Fruit fly (Drosophila melanogaster) whole organism, embryonic: Measurements from ENCODE around the gene CG15418.
A peak's percentile ranks its signal among the peaks of the same experiment; 100 is the strongest.

ENCODE experiments used
- Antp ChIP-seq: fragments of 200-800 bp; sonication (Bioruptor generic); optimal IDR thresholded peaks from 3 replicates; lab custom pipeline; 2016; ENCODE audit warnings: missing biosample characterization, missing genetic modification characterization
- CG10267 ChIP-seq: fragments of 200-800 bp; sonication (Bioruptor generic); optimal IDR thresholded peaks from 2 replicates; lab custom pipeline; 2018; ENCODE audit warnings: missing biosample characterization, mild to moderate bottlenecking, missing genetic modification characterization, moderate library complexity
- CG10321 ChIP-seq: fragments of 200-800 bp; sonication (Bioruptor generic); IDR thresholded peaks from 2 replicates; pipeline ENCODE4 v1.3.6; 2022; ENCODE audit warnings: missing biosample characterization, missing genetic modification characterization
- CG1233 ChIP-seq: fragments of 200-800 bp; sonication (Bioruptor generic); optimal IDR thresholded peaks from 4 replicates; lab custom pipeline; 2018; ENCODE audit warnings: missing biosample characterization, mild to moderate bottlenecking, missing genetic modification characterization
- CG17802 ChIP-seq: fragments of 200-800 bp; sonication (Bioruptor generic); optimal IDR thresholded peaks from 2 replicates; lab custom pipeline; 2018; ENCODE audit warnings: missing biosample characterization, mild to moderate bottlenecking, missing genetic modification characterization, moderate library complexity
- CG17829 ChIP-seq: fragments of 200-800 bp; optimal IDR thresholded peaks from 2 replicates; lab custom pipeline; 2019; ENCODE audit warnings: missing biosample characterization, mild to moderate bottlenecking, missing genetic modification characterization, moderate library complexity
- CG2116 ChIP-seq: fragments of 200-800 bp; sonication (Bioruptor generic); optimal IDR thresholded peaks from 3 replicates; lab custom pipeline; 2018; ENCODE audit warnings: missing biosample characterization, mild to moderate bottlenecking, missing genetic modification characterization
- CG2199 ChIP-seq: fragments of 200-800 bp; sonication (Bioruptor generic); IDR thresholded peaks from 3 replicates; pipeline ENCODE4 v1.3.6; 2022; ENCODE audit warnings: missing biosample characterization, missing genetic modification characterization
- CG2202 ChIP-seq: fragments of 200-800 bp; sonication (Bioruptor generic); optimal IDR thresholded peaks from 2 replicates; lab custom pipeline; 2018; ENCODE audit warnings: missing biosample characterization, mild to moderate bottlenecking, missing genetic modification characterization
- CG30403 ChIP-seq: fragments of 200-800 bp; sonication (Bioruptor generic); optimal IDR thresholded peaks from 3 replicates; lab custom pipeline; 2016; ENCODE audit warnings: missing biosample characterization, missing genetic modification characterization
- CG32767 ChIP-seq: fragments of 200-800 bp; sonication (Bioruptor generic); IDR thresholded peaks from 2 replicates; pipeline ENCODE4 v1.3.6; 2022; ENCODE audit warnings: missing biosample characterization, missing genetic modification characterization
- CG3281 ChIP-seq: fragments of 200-800 bp; sonication (Bioruptor generic); optimal IDR thresholded peaks from 3 replicates; lab custom pipeline; 2017; ENCODE audit warnings: missing biosample characterization, mild to moderate bottlenecking, missing genetic modification characterization
- CG33557 ChIP-seq: fragments of 200-800 bp; sonication (Bioruptor generic); optimal IDR thresholded peaks from 2 replicates; lab custom pipeline; 2019; ENCODE audit warnings: missing biosample characterization, mild to moderate bottlenecking, missing genetic modification characterization, moderate library complexity
- CG3847 ChIP-seq: fragments of 200-800 bp; sonication (Bioruptor generic); IDR thresholded peaks from 2 replicates; pipeline ENCODE4 v1.3.6; 2022; ENCODE audit warnings: missing biosample characterization, missing genetic modification characterization
- CG4730 ChIP-seq: fragments of 200-800 bp; sonication (Bioruptor generic); IDR thresholded peaks from 2 replicates; pipeline ENCODE4 v1.3.6; 2022; ENCODE audit warnings: missing biosample characterization, missing genetic modification characterization
- CG6654 ChIP-seq: fragments of 200-800 bp; sonication (Bioruptor generic); optimal IDR thresholded peaks from 2 replicates; lab custom pipeline; 2017; ENCODE audit warnings: missing biosample characterization, mild to moderate bottlenecking, missing genetic modification characterization
- CG7372 ChIP-seq: fragments of 200-800 bp; sonication (Bioruptor generic); IDR thresholded peaks from 2 replicates; pipeline ENCODE4 v1.3.6; 2022; ENCODE audit warnings: missing biosample characterization, missing genetic modification characterization
- CG7839 ChIP-seq: fragments of 200-800 bp; sonication (Bioruptor generic); optimal IDR thresholded peaks from 3 replicates; lab custom pipeline; 2018; ENCODE audit warnings: missing biosample characterization, mild to moderate bottlenecking, missing genetic modification characterization, moderate library complexity
- CG8089 ChIP-seq: fragments of 200-800 bp; sonication (Bioruptor generic); optimal IDR thresholded peaks from 3 replicates; lab custom pipeline; 2016; ENCODE audit warnings: missing biosample characterization, missing genetic modification characterization
- CG8924 ChIP-seq: fragments of 200-800 bp; optimal IDR thresholded peaks from 3 replicates; lab custom pipeline; 2019; ENCODE audit warnings: missing biosample characterization, mild to moderate bottlenecking, missing genetic modification characterization, moderate library complexity
- CG9609 ChIP-seq: fragments of 200-800 bp; sonication (Bioruptor generic); optimal IDR thresholded peaks from 3 replicates; lab custom pipeline; 2016; ENCODE audit warnings: missing biosample characterization, missing genetic modification characterization
- D19A ChIP-seq: fragments of 200-800 bp; optimal IDR thresholded peaks from 3 replicates; lab custom pipeline; 2019; ENCODE audit warnings: missing biosample characterization, mild to moderate bottlenecking, missing genetic modification characterization, moderate library complexity
- D19B ChIP-seq: fragments of 200-800 bp; sonication (Bioruptor generic); optimal IDR thresholded peaks from 2 replicates; lab custom pipeline; 2017; ENCODE audit warnings: missing biosample characterization, mild to moderate bottlenecking, missing genetic modification characterization
- Dad ChIP-seq: fragments of 200-800 bp; sonication (Bioruptor generic); optimal IDR thresholded peaks from 3 replicates; lab custom pipeline; 2016; ENCODE audit warnings: missing biosample characterization, missing genetic modification characterization
- E2f1 ChIP-seq: fragments of 200-800 bp; sonication (Bioruptor generic); IDR thresholded peaks from 2 replicates; pipeline ENCODE4 v1.3.6; 2022; ENCODE audit warnings: missing biosample characterization, missing genetic modification characterization
- ERR ChIP-seq: fragments of 200-800 bp; sonication (Bioruptor generic); optimal IDR thresholded peaks from 2 replicates; lab custom pipeline; 2016; ENCODE audit warnings: missing biosample characterization, missing genetic modification characterization
- HLH3B ChIP-seq: fragments of 200-800 bp; sonication (Bioruptor generic); IDR thresholded peaks from 2 replicates; pipeline ENCODE4 v1.3.6; 2022; ENCODE audit warnings: missing biosample characterization, missing genetic modification characterization
- HLHmδ ChIP-seq: fragments of 200-800 bp; sonication (Bioruptor generic); optimal IDR thresholded peaks from 2 replicates; lab custom pipeline; 2018; ENCODE audit warnings: missing biosample characterization, mild to moderate bottlenecking, missing genetic modification characterization, moderate library complexity
- HmgZ ChIP-seq: fragments of 200-800 bp; sonication (Bioruptor generic); optimal IDR thresholded peaks from 2 replicates; lab custom pipeline; 2018; ENCODE audit warnings: missing biosample characterization, mild to moderate bottlenecking, missing genetic modification characterization
- Lim3 ChIP-seq: fragments of 200-800 bp; sonication (Bioruptor generic); IDR thresholded peaks from 2 replicates; pipeline ENCODE4 v1.3.6; 2022; ENCODE audit warnings: missing biosample characterization, missing genetic modification characterization
- PHDP ChIP-seq: fragments of 200-800 bp; sonication (Bioruptor generic); optimal IDR thresholded peaks from 3 replicates; lab custom pipeline; 2018; ENCODE audit warnings: missing biosample characterization, mild to moderate bottlenecking, missing genetic modification characterization, moderate library complexity
- Ptx1 ChIP-seq: fragments of 200-800 bp; sonication (Bioruptor generic); IDR thresholded peaks from 2 replicates; pipeline ENCODE4 v1.3.6; 2022; ENCODE audit warnings: missing biosample characterization, missing genetic modification characterization
- Sox100B ChIP-seq: fragments of 200-800 bp; sonication (Bioruptor generic); optimal IDR thresholded peaks from 3 replicates; lab custom pipeline; 2018; ENCODE audit warnings: missing biosample characterization, mild to moderate bottlenecking, missing genetic modification characterization
- Trl ChIP-seq, 3 experiments: fragments of >200 bp in 2 of 3; fragments of 200-800 bp in 1 of 3; sonication (Bioruptor generic) in 1 of 3; optimal IDR thresholded peaks; 2 replicates in 1 of 3; 3 replicates in 2 of 3; lab custom pipeline; 2016 to 2017; ENCODE audit warnings: missing biosample characterization in 1 of 3, missing genetic modification characterization in 1 of 3
- chif ChIP-seq, 2 experiments: fragments of 200-800 bp; sonication (Bioruptor generic); optimal IDR thresholded peaks; 3 replicates each; lab custom pipeline; 2016; ENCODE audit warnings: missing biosample characterization in 2 of 2, missing genetic modification characterization in 2 of 2
- dysf ChIP-seq: fragments of 200-800 bp; sonication (Bioruptor generic); IDR thresholded peaks from 3 replicates; pipeline ENCODE4 v1.3.6; 2022; ENCODE audit warnings: missing biosample characterization, missing genetic modification characterization
- jumu ChIP-seq: fragments of 200-800 bp; sonication (Bioruptor generic); optimal IDR thresholded peaks from 3 replicates; lab custom pipeline; 2016; ENCODE audit warnings: missing biosample characterization, missing genetic modification characterization
- lab ChIP-seq: fragments of 200-800 bp; sonication (Bioruptor generic); optimal IDR thresholded peaks from 3 replicates; lab custom pipeline; 2017; ENCODE audit warnings: missing biosample characterization, missing genetic modification characterization, mild to moderate bottlenecking, moderate library complexity, missing genetic modification reagents
- luna ChIP-seq: fragments of 200-800 bp; sonication (Bioruptor generic); optimal IDR thresholded peaks from 2 replicates; lab custom pipeline; 2016; ENCODE audit warnings: missing biosample characterization, missing genetic modification characterization
- nerfin-2 ChIP-seq: fragments of 200-800 bp; sonication (Bioruptor generic); IDR thresholded peaks from 2 replicates; pipeline ENCODE4 v1.3.6; 2022; ENCODE audit warnings: missing biosample characterization, missing genetic modification characterization; ENCODE audit not compliant: partially characterized antibody
- prd ChIP-seq, 3 experiments: fragments of >200 bp in 2 of 3; fragments of 200-800 bp in 1 of 3; sonication (Bioruptor generic) in 1 of 3; optimal IDR thresholded peaks in 2 of 3; IDR thresholded peaks in 1 of 3; 2 replicates in 2 of 3; 3 replicates in 1 of 3; pipeline versions ENCODE4 v1.3.6 to Lab custom; 2017 to 2022; ENCODE audit warnings: missing biosample characterization in 1 of 3, missing genetic modification characterization in 1 of 3
- row ChIP-seq: fragments of 200-800 bp; sonication (Bioruptor generic); IDR thresholded peaks from 3 replicates; pipeline ENCODE4 v1.3.6; 2022; ENCODE audit warnings: missing biosample characterization, missing genetic modification characterization
- run ChIP-seq: fragments of 200-800 bp; sonication (Bioruptor generic); optimal IDR thresholded peaks from 3 replicates; lab custom pipeline; 2018; ENCODE audit warnings: missing biosample characterization, mild to moderate bottlenecking, missing genetic modification characterization
- sd ChIP-seq: fragments of 200-800 bp; sonication (Bioruptor generic); optimal IDR thresholded peaks from 3 replicates; lab custom pipeline; 2018; ENCODE audit warnings: missing biosample characterization, mild to moderate bottlenecking, missing genetic modification characterization, moderate library complexity
- slbo ChIP-seq: fragments of 200-800 bp; sonication (Bioruptor generic); IDR thresholded peaks from 2 replicates; pipeline ENCODE4 v1.3.6; 2022; ENCODE audit warnings: missing biosample characterization, missing genetic modification characterization
- tin ChIP-seq: fragments of 200-800 bp; sonication (Bioruptor generic); optimal IDR thresholded peaks from 3 replicates; lab custom pipeline; 2016; ENCODE audit warnings: missing biosample characterization, missing genetic modification characterization
- trem ChIP-seq: fragments of 200-800 bp; optimal IDR thresholded peaks from 3 replicates; lab custom pipeline; 2019; ENCODE audit warnings: missing biosample characterization, mild to moderate bottlenecking, missing genetic modification characterization, moderate library complexity
- wdn ChIP-seq: fragments of 200-800 bp; sonication (Bioruptor generic); IDR thresholded peaks from 2 replicates; pipeline ENCODE4 v1.3.6; 2022; ENCODE audit warnings: missing biosample characterization, missing genetic modification characterization
- wor ChIP-seq: fragments of 200-800 bp; sonication (Bioruptor generic); IDR thresholded peaks from 2 replicates; pipeline ENCODE4 v1.3.6; 2022; ENCODE audit warnings: missing biosample characterization, missing genetic modification characterization

Gene CG15418

dm6 chr2L:3573172-3573755, 48.2 kb downstream of the CG15418 start (continued):
- peak; percentile 66; the same call in 1 of the 2 replicates for TF ChIP-seq HLH3B
- no peak for TF ChIP-seq luna (GFP tag; lab: Kevin White, UChicago)
- peak; percentile 66 for TF ChIP-seq trem (tag; lab: Kevin White, UChicago)
- peak; percentile 53 for TF ChIP-seq jumu
- TF ChIP-seq CG17829 (tag; lab: Kevin White, UChicago): peak; percentile 57
- TF ChIP-seq Antp (GFP tag; lab: Kevin White, UChicago): peak; percentile 69
- TF ChIP-seq CG9609: peak; percentile 48
- TF ChIP-seq wdn (GFP tag; lab: Robert Waterston, UW): no peak
- peak; percentile 91 for TF ChIP-seq row (GFP tag; lab: Robert Waterston, UW)
- TF ChIP-seq CG8089 (GFP tag; lab: Kevin White, UChicago): peak; percentile 19
- TF ChIP-seq CG10267 (tag; lab: Kevin White, UChicago): peak; percentile 27
- peak; percentile 26 for TF ChIP-seq CG3281
- TF ChIP-seq Ptx1: peak; percentile 80
- peak; percentile 12 for TF ChIP-seq CG6654 (GFP tag; lab: Kevin White, UChicago)
- TF ChIP-seq CG17802 (tag; lab: Kevin White, UChicago): peak; percentile 47
- TF ChIP-seq tin (GFP tag; lab: Kevin White, UChicago): peak; percentile 39
- TF ChIP-seq CG2202: peak; percentile 44
- TF ChIP-seq D19B (GFP tag; lab: Kevin White, UChicago): no peak
- peak; percentile 19 for TF ChIP-seq CG2116
- no peak for TF ChIP-seq CG2199 (GFP tag; lab: Robert Waterston, UW)
- TF ChIP-seq run (tag; lab: Kevin White, UChicago): peak; percentile 4
- TF ChIP-seq CG4730 (GFP tag; lab: Robert Waterston, UW): peak; percentile 46; the same call in 1 of the 2 replicates
- TF ChIP-seq Trl (optimal IDR thresholded peaks at IDR 0.05; lab: Kevin White, UChicago): peak; percentile 15 to 18
- TF ChIP-seq Trl (GFP tag; optimal IDR thresholded peaks at IDR 0.05; lab: Kevin White, UChicago): peak; percentile 46
- no peak for TF ChIP-seq nerfin-2
- TF ChIP-seq CG33557 (GFP tag; lab: Kevin White, UChicago): peak; percentile 53
- TF ChIP-seq CG10321 (GFP tag; lab: Robert Waterston, UW): no peak
- TF ChIP-seq Dad (GFP tag; lab: Kevin White, UChicago): peak; percentile 29
- peak; percentile 74 for TF ChIP-seq PHDP
- TF ChIP-seq ERR (GFP tag; lab: Kevin White, UChicago): no peak
- TF ChIP-seq slbo (GFP tag; lab: Robert Waterston, UW): peak; percentile 45
- TF ChIP-seq CG7839: peak; percentile 78
- TF ChIP-seq Lim3 (GFP tag; lab: Robert Waterston, UW): no peak
- TF ChIP-seq CG1233 (GFP tag; lab: Kevin White, UChicago): peak; percentile 24
- TF ChIP-seq chif (GFP tag; optimal IDR thresholded peaks at IDR 0.05; lab: Kevin White, UChicago): peak; percentile 71 to 73
- peak; percentile 11 for TF ChIP-seq HmgZ (tag; lab: Kevin White, UChicago)
- no peak for TF ChIP-seq sd (tag; lab: Kevin White, UChicago)
- TF ChIP-seq E2f1: peak; percentile 64
- no peak for TF ChIP-seq prd (optimal IDR thresholded peaks at IDR 0.05; lab: Kevin White, UChicago)
- TF ChIP-seq prd (GFP tag; IDR thresholded peaks at IDR 0.05; lab: Robert Waterston, UW): peak; percentile 73
- peak; percentile 64; the same call in 1 of the 2 replicates for TF ChIP-seq wor (GFP tag; lab: Robert Waterston, UW)
- peak; percentile 77 for TF ChIP-seq CG32767 (GFP tag; lab: Robert Waterston, UW)
- peak; percentile 79 for TF ChIP-seq dysf (GFP tag; lab: Robert Waterston, UW)
- TF ChIP-seq HLHmδ (GFP tag; lab: Kevin White, UChicago): peak; percentile 82
- peak; percentile 63 for TF ChIP-seq lab
- peak; percentile 56 for TF ChIP-seq CG8924 (tag; lab: Kevin White, UChicago)
- peak; percentile 53; the same call in 1 of the 2 replicates for TF ChIP-seq CG3847
- peak; percentile 64; the same call in 1 of the 2 replicates for TF ChIP-seq CG7372 (GFP tag; lab: Robert Waterston, UW)
- TF ChIP-seq D19A (tag; lab: Kevin White, UChicago): peak; percentile 62
- TF ChIP-seq Sox100B: peak; percentile 27
- peak; percentile 62 for TF ChIP-seq CG30403 (GFP tag; lab: Kevin White, UChicago)
